Worm (Caenorhabditis elegans): ENCODE measurements around the gene srbc-54.

DNA sequence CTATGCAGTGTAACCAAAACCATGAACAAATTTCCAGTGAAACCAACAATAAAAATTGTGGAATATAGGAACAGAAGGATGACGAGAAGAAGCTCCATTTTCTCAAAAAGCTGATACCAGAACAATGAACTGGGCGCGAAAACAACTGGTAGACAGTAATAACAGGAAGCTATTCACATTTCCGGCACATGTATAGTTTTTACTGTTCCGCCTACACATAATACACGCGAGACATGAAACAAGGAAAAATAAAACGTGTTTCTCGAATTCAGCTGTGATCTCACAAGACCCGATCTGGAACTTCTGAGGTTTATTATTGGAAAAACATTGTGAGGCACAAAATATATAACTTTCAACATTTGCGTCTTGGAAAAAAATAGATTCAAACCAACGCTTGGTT, 24.0 kb downstream of the srbc-54 start, which contains the start of gene srsx-36:
- TF ChIP-seq elt-2 (tag; optimal IDR thresholded peaks at IDR 0.05) (no peak), ceh-9 (tag; optimal IDR thresholded peaks at IDR 0.05) (no peak), aly-2 (tag; optimal IDR thresholded peaks at IDR 0.05) (no peak), nhr-11 (tag; optimal IDR thresholded peaks at IDR 0.05) (no peak), skn-1 (tag; optimal IDR thresholded peaks at IDR 0.05) (no peak), fkh-10 (GFP tag; optimal IDR thresholded peaks at IDR 0.05) (no peak)

Measured in whole organism, L3 larva.